Worm (Caenorhabditis elegans) whole organism, midembryonic: ENCODE data around the gene nhr-235.

Experiments
- flt-1 ChIP-seq: fragments of 200-800 bp; sonication (Bioruptor generic); IDR thresholded peaks from 2 replicates; pipeline ENCODE4 v1.3.6; 2022; ENCODE audit warnings: missing genetic modification characterization, missing compliant biosample characterization
- klf-2 ChIP-seq: fragments of 200-800 bp; sonication (Bioruptor generic); conservative IDR thresholded peaks from 2 replicates; pipeline ENCODE4 v1.3.6; 2022; ENCODE audit warnings: missing genetic modification reagents, missing genetic modification characterization, missing compliant biosample characterization
- ref-1 ChIP-seq: fragments of 200-800 bp; sonication (Bioruptor generic); conservative IDR thresholded peaks from 2 replicates; pipeline ENCODE4 v1.3.6; 2022; ENCODE audit warnings: missing genetic modification reagents, missing genetic modification characterization, missing compliant biosample characterization
- ztf-23 ChIP-seq: fragments of 200-800 bp; sonication (Bioruptor generic); IDR thresholded peaks from 2 replicates; pipeline ENCODE4 v1.3.6; 2022; ENCODE audit warnings: missing genetic modification reagents, missing genetic modification characterization, missing compliant biosample characterization

- TF ChIP-seq klf-2: no peak
- no peak for TF ChIP-seq ztf-23 (GFP tag; lab: Robert Waterston, UW)
- TF ChIP-seq flt-1 (GFP tag; lab: Robert Waterston, UW): no peak
- TF ChIP-seq ref-1 (GFP tag; lab: Robert Waterston, UW): no peak
These were observed 18.4 kb upstream of the nhr-235 start, which contains the start of gene nspe-8 for ce11 chrII:12621908-12622566.
